Worm (Caenorhabditis elegans) whole organism, mixed stage, embryonic: ENCODE data around the gene T19C4.5.

Experiments used
- blmp-1 ChIP-seq: fragments of 150-350 bp; optimal IDR thresholded peaks from 2 replicates; lab custom pipeline; 2014; ENCODE audit warnings: missing biosample characterization, missing genetic modification characterization
- elt-3 ChIP-seq: fragments of 150-350 bp; optimal IDR thresholded peaks from 2 replicates; lab custom pipeline; 2014; ENCODE audit warnings: missing biosample characterization, missing genetic modification characterization
- lsy-2 ChIP-seq: fragments of 150-350 bp; optimal IDR thresholded peaks from 2 replicates; lab custom pipeline; 2014; ENCODE audit warnings: missing biosample characterization, missing genetic modification characterization
- mab-5 ChIP-seq: fragments of 150-350 bp; optimal IDR thresholded peaks from 2 replicates; lab custom pipeline; 2014; ENCODE audit warnings: missing biosample characterization, missing genetic modification characterization
- mep-1 ChIP-seq: fragments of 150-350 bp; optimal IDR thresholded peaks from 2 replicates; lab custom pipeline; 2017; ENCODE audit warnings: missing biosample characterization, missing genetic modification reagents, missing genetic modification characterization, inconsistent platforms
- nhr-12 ChIP-seq: fragments of 150-350 bp; optimal IDR thresholded peaks from 2 replicates; lab custom pipeline; 2014; ENCODE audit warnings: missing biosample characterization, missing genetic modification characterization
- nhr-237 ChIP-seq: fragments of 150-350 bp; optimal IDR thresholded peaks from 2 replicates; lab custom pipeline; 2014; ENCODE audit warnings: missing biosample characterization, missing genetic modification characterization
- nhr-76 ChIP-seq: sonication (generic microtip); optimal IDR thresholded peaks from 2 replicates; lab custom pipeline; 2017; ENCODE audit warnings: missing biosample characterization, missing genetic modification characterization
- pha-4 ChIP-seq: fragments of 150-350 bp; optimal IDR thresholded peaks from 2 replicates; lab custom pipeline; 2018; ENCODE audit warnings: missing biosample characterization, missing genetic modification reagents, missing genetic modification characterization
- snpc-4 ChIP-seq: fragments of 150-350 bp; optimal IDR thresholded peaks from 2 replicates; lab custom pipeline; 2014; ENCODE audit warnings: missing biosample characterization, missing genetic modification characterization
- unc-39 ChIP-seq: fragments of 150-350 bp; optimal IDR thresholded peaks from 2 replicates; lab custom pipeline; 2014; ENCODE audit warnings: missing biosample characterization, missing genetic modification characterization

DNA sequence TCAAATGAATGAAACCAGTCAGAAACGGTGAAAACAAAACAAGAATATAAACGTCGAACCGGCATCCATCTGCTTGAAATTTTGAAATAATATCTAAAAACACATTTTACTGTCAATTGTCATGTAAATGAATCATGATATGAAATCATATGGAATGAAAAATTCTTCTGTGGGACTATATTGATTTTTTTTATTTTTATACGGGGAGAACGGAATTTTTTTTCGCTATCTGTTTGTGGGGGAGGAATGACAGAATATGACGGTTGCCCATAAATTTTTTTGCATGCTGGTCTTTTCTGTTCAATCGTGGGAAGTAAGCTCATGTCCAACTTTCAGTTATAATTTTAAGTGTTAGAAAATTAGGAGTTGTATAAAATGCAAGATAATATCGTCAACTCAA, 27.3 kb upstream of the T19C4.5 start, which contains the start of gene C06H2.7:
- TF ChIP-seq nhr-237, result no peak
- no peak for TF ChIP-seq lsy-2 (tag; lab: Kevin White, UChicago)
- TF ChIP-seq mep-1 (tag; lab: Kevin White, UChicago), result no peak
- no peak for TF ChIP-seq nhr-12
- TF ChIP-seq blmp-1 (tag; lab: Kevin White, UChicago), result no peak
- TF ChIP-seq elt-3 (tag; lab: Kevin White, UChicago), result no peak
- no peak for TF ChIP-seq snpc-4 (tag; lab: Kevin White, UChicago)
- TF ChIP-seq mab-5 (tag; lab: Kevin White, UChicago), result no peak
- no peak for TF ChIP-seq nhr-76 (tag; lab: Kevin White, UChicago)
- no peak for TF ChIP-seq unc-39 (tag; lab: Kevin White, UChicago)
- no peak for TF ChIP-seq pha-4
